ENCODE assay signal across 4 fruit fly cellular contexts in genomic region chr3L:16673367-16674014, dm6.
TF ChIP-seq lines count a peak whose summit lies in the region.

zetaCOP (minus strand) TSS chr3L:16673555.
CG13032 (plus strand) TSS chr3L:16673964.

- TF ChIP-seq CTCF in whole organism, embryonic (GFP tag; optimal IDR thresholded peaks at IDR 0.05; lab: Kevin White, UChicago) = no peak

TF ChIP-seq in whole organism, adult, 20 proteins besides CTCF, POLR2A, EP300 and RAD21:
- TF ChIP-seq CG1620 (GFP tag; optimal IDR thresholded peaks at IDR 0.05; lab: Kevin White, UChicago) (no peak), toe (GFP tag; optimal IDR thresholded peaks at IDR 0.05; lab: Kevin White, UChicago) (no peak), CG14711 (tag; optimal IDR thresholded peaks at IDR 0.05; lab: Kevin White, UChicago) (no peak), kay (GFP tag; lab: Kevin White, UChicago; ENCODE audit: borderline replicate concordance) (peak; percentile 10), Clk (GFP tag; optimal IDR thresholded peaks at IDR 0.05; lab: Kevin White, UChicago) (no peak), bab1 (GFP tag; optimal IDR thresholded peaks at IDR 0.05; lab: Kevin White, UChicago) (no peak), pad (GFP tag; optimal IDR thresholded peaks at IDR 0.05; lab: Kevin White, UChicago) (no peak), Crg-1 (GFP tag; optimal IDR thresholded peaks at IDR 0.05; lab: Kevin White, UChicago) (no peak)

TF ChIP-seq in whole organism, embryonic, 481 proteins besides CTCF, POLR2A, EP300 and RAD21 (continues in another document):
- no peak for TF ChIP-seq fu2 (GFP tag; optimal IDR thresholded peaks at IDR 0.05; lab: Kevin White, UChicago)
- TF ChIP-seq CG8765 (GFP tag; IDR thresholded peaks at IDR 0.05; lab: Robert Waterston, UW) = no peak
- peak; percentile 65 for TF ChIP-seq Dp (GFP tag; optimal IDR thresholded peaks at IDR 0.05; lab: Kevin White, UChicago)
- peak; percentile 2 for TF ChIP-seq phol (tag; optimal IDR thresholded peaks at IDR 0.05; lab: Kevin White, UChicago)
- TF ChIP-seq Opbp (GFP tag; IDR thresholded peaks at IDR 0.05; lab: Robert Waterston, UW; ENCODE audit: partially characterized antibody) = no peak
- peak; percentile 82 for TF ChIP-seq MESR4 (GFP tag; optimal IDR thresholded peaks at IDR 0.05; lab: Kevin White, UChicago)
- TF ChIP-seq Drgx (GFP tag; IDR thresholded peaks at IDR 0.05; lab: Robert Waterston, UW) = no peak
- TF ChIP-seq E2f2 (GFP tag; IDR thresholded peaks at IDR 0.05; lab: Robert Waterston, UW) = peak; percentile 66
- TF ChIP-seq CG14710 (tag; optimal IDR thresholded peaks at IDR 0.05; lab: Kevin White, UChicago) = peak; percentile 45
- no peak for TF ChIP-seq h (optimal IDR thresholded peaks at IDR 0.05; lab: Kevin White, UChicago)
- TF ChIP-seq Elba2 (GFP tag; optimal IDR thresholded peaks at IDR 0.05; lab: Kevin White, UChicago) = peak; percentile 31
- TF ChIP-seq CG4617 (GFP tag; optimal IDR thresholded peaks at IDR 0.05; lab: Kevin White, UChicago; ENCODE audit: borderline replicate concordance) = peak; percentile 30
- TF ChIP-seq sna (GFP tag; IDR thresholded peaks at IDR 0.05; lab: Robert Waterston, UW; ENCODE audit: partially characterized antibody) = no peak
- TF ChIP-seq Oaz (GFP tag; IDR thresholded peaks at IDR 0.05; lab: Robert Waterston, UW) = no peak
- TF ChIP-seq CG30020 (tag; optimal IDR thresholded peaks at IDR 0.05; lab: Kevin White, UChicago) = peak; percentile 21
- TF ChIP-seq dm (GFP tag; optimal IDR thresholded peaks at IDR 0.05; lab: Kevin White, UChicago) = no peak
- no peak for TF ChIP-seq aop (GFP tag; IDR thresholded peaks at IDR 0.05; lab: Robert Waterston, UW)
- TF ChIP-seq YL-1 (GFP tag; optimal IDR thresholded peaks at IDR 0.05; lab: Kevin White, UChicago) = peak; percentile 69
- TF ChIP-seq Optix (GFP tag; IDR thresholded peaks at IDR 0.05; lab: Robert Waterston, UW) = no peak
- peak; percentile 36; the same call in 1 of the 3 replicates for TF ChIP-seq row (GFP tag; IDR thresholded peaks at IDR 0.05; lab: Robert Waterston, UW)
- peak; percentile 58 for TF ChIP-seq CG9797 (GFP tag; optimal IDR thresholded peaks at IDR 0.05; lab: Kevin White, UChicago)
- peak; percentile 27 for TF ChIP-seq BEAF-32 (GFP tag; optimal IDR thresholded peaks at IDR 0.05; lab: Kevin White, UChicago)
- TF ChIP-seq Xbp1 (GFP tag; optimal IDR thresholded peaks at IDR 0.05; lab: Kevin White, UChicago) = peak; percentile 45
- TF ChIP-seq gfzf (GFP tag; optimal IDR thresholded peaks at IDR 0.05; lab: Kevin White, UChicago) = peak; percentile 77
- TF ChIP-seq pzg (GFP tag; optimal IDR thresholded peaks at IDR 0.05; lab: Kevin White, UChicago) = peak; percentile 64
- TF ChIP-seq CG11696 (GFP tag; IDR thresholded peaks at IDR 0.05; lab: Robert Waterston, UW) = no peak
- 0 out of 2 replicates have a peak, but pooled peaks have one; percentile 16 for TF ChIP-seq Scr (GFP tag; IDR thresholded peaks at IDR 0.05; lab: Robert Waterston, UW; ENCODE audit: partially characterized antibody)

TF ChIP-seq in whole organism, pupa, 21 proteins besides CTCF, POLR2A, EP300 and RAD21:
- peak; percentile 57 for TF ChIP-seq D1 (tag; optimal IDR thresholded peaks at IDR 0.05; lab: Kevin White, UChicago)
- TF ChIP-seq CG8301 (tag; optimal IDR thresholded peaks at IDR 0.05; lab: Kevin White, UChicago) = no peak
- no peak for TF ChIP-seq fd96Ca (GFP tag; IDR thresholded peaks at IDR 0.05; lab: Robert Waterston, UW)
- no peak for TF ChIP-seq CG8159 (tag; optimal IDR thresholded peaks at IDR 0.05; lab: Kevin White, UChicago)
- no peak for TF ChIP-seq CG34367 (tag; optimal IDR thresholded peaks at IDR 0.05; lab: Kevin White, UChicago)

TF ChIP-seq in whole organism, wandering third instar larva, 38 proteins besides CTCF, POLR2A, EP300 and RAD21:
- no peak for TF ChIP-seq Abd-B (GFP tag; optimal IDR thresholded peaks at IDR 0.05; lab: Kevin White, UChicago)
- TF ChIP-seq Hnf4 (GFP tag; optimal IDR thresholded peaks at IDR 0.05; lab: Kevin White, UChicago) = no peak
- TF ChIP-seq CG32264 (GFP tag; optimal IDR thresholded peaks at IDR 0.05; lab: Kevin White, UChicago) = no peak
- no peak for TF ChIP-seq Hr78 (GFP tag; optimal IDR thresholded peaks at IDR 0.05; lab: Kevin White, UChicago)
- TF ChIP-seq GATAd (GFP tag; optimal IDR thresholded peaks at IDR 0.05; lab: Kevin White, UChicago) = no peak
- TF ChIP-seq rgr (GFP tag; optimal IDR thresholded peaks at IDR 0.05; lab: Kevin White, UChicago) = peak; percentile 34
- TF ChIP-seq Mio (GFP tag; optimal IDR thresholded peaks at IDR 0.05; lab: Kevin White, UChicago) = no peak
- no peak for TF ChIP-seq Jra (GFP tag; optimal IDR thresholded peaks at IDR 0.05; lab: Kevin White, UChicago)
- no peak for TF ChIP-seq psq (GFP tag; optimal IDR thresholded peaks at IDR 0.05; lab: Kevin White, UChicago)
- TF ChIP-seq sage (GFP tag; optimal IDR thresholded peaks at IDR 0.05; lab: Kevin White, UChicago) = peak; percentile 10
- no peak for TF ChIP-seq usp (GFP tag; optimal IDR thresholded peaks at IDR 0.05; lab: Kevin White, UChicago)
- TF ChIP-seq Myc (optimal IDR thresholded peaks at IDR 0.05; lab: Kevin White, UChicago) = peak; percentile 51
- TF ChIP-seq woc (GFP tag; optimal IDR thresholded peaks at IDR 0.05; lab: Kevin White, UChicago) = no peak
- TF ChIP-seq tai (GFP tag; optimal IDR thresholded peaks at IDR 0.05; lab: Kevin White, UChicago) = no peak
- no peak for TF ChIP-seq Hr83 (GFP tag; optimal IDR thresholded peaks at IDR 0.05; lab: Kevin White, UChicago; ENCODE audit: poor library complexity, severe bottlenecking)
